Worm (Caenorhabditis elegans) whole organism, mixed stage, embryonic: ENCODE results near the gene F53F4.11.

Experiments
- elt-1 ChIP-seq: sonication (generic microtip); optimal IDR thresholded peaks from 2 replicates; lab custom pipeline; 2017; ENCODE audit warnings: missing genetic modification characterization, mild to moderate bottlenecking, missing compliant biosample characterization, antibody characterized with exemption, moderate library complexity, borderline replicate concordance; ENCODE audit not compliant: insufficient read depth
- ztf-11 ChIP-seq: fragments of 150-350 bp; optimal IDR thresholded peaks from 2 replicates; lab custom pipeline; 2014; ENCODE audit warnings: missing biosample characterization, missing genetic modification characterization

DNA sequence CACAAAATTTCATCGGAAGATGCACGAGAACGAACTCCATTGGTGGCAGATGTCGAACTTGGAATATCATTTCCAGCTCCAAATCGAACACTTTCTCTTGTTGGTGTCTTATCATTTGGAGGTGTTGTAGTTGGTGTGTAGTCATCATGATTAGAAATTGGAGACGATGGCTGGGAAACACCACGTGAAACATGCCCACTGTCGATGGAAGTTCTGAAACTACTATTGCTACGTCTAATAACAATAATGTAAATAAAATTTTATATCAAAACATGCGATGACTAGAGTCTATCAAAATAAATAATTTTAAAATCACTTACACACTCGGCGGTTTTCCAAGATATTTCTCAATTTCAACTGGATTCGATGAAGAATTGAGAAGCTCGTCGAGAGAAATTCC is 28.0 kb upstream of the F53F4.11 start:
- no peak for TF ChIP-seq ztf-11
- TF ChIP-seq elt-1: no peak
